Fruit fly (Drosophila melanogaster): ENCODE data around the gene CG13639.

CG13639 gene

dm6 chr3R:24829887-24830351, 30.2 kb downstream of the CG13639 start, which contains the start of the genes Kaz and CG43273 (continued):
- no peak for TF ChIP-seq CG11695 (GFP tag; IDR thresholded peaks at IDR 0.05)
- peak; percentile 56 for TF ChIP-seq Max (GFP tag; optimal IDR thresholded peaks at IDR 0.05)
- TF ChIP-seq Trl (optimal IDR thresholded peaks at IDR 0.05): no peak
- TF ChIP-seq Trl (GFP tag; optimal IDR thresholded peaks at IDR 0.05): no peak
- TF ChIP-seq CG10267 (tag; optimal IDR thresholded peaks at IDR 0.05): peak; percentile 68
- peak; percentile 36 for TF ChIP-seq Mad (GFP tag; optimal IDR thresholded peaks at IDR 0.05)
- no peak for TF ChIP-seq yki (optimal IDR thresholded peaks at IDR 0.05)
- peak; percentile 25; the same call in 1 of the 2 replicates for TF ChIP-seq esg (GFP tag; conservative IDR thresholded peaks at IDR 0.05)
- peak; percentile 40 for TF ChIP-seq dmrt11E (tag; optimal IDR thresholded peaks at IDR 0.05)
- TF ChIP-seq chif (GFP tag; optimal IDR thresholded peaks at IDR 0.05): peak in 1 of 2 experiments; percentile 11
- TF ChIP-seq TFAM (GFP tag; optimal IDR thresholded peaks at IDR 0.05): no peak
- TF ChIP-seq klu (GFP tag; IDR thresholded peaks at IDR 0.05): peak; percentile 30; the same call in 1 of the 2 replicates
- peak in 1 of 3 experiments; percentile 65 for TF ChIP-seq lola (GFP tag; optimal IDR thresholded peaks at IDR 0.05)
- peak; percentile 48 for TF ChIP-seq CG1602 (GFP tag; optimal IDR thresholded peaks at IDR 0.05)
- TF ChIP-seq CG12659 (GFP tag; optimal IDR thresholded peaks at IDR 0.05): peak; percentile 68
- no peak for TF ChIP-seq CG6791 (GFP tag; IDR thresholded peaks at IDR 0.05; ENCODE audit: partially characterized antibody)
- TF ChIP-seq CTCF (GFP tag; optimal IDR thresholded peaks at IDR 0.05): no peak
- TF ChIP-seq Hey (tag; optimal IDR thresholded peaks at IDR 0.05): no peak
- TF ChIP-seq CG10209 (GFP tag; optimal IDR thresholded peaks at IDR 0.05): peak; percentile 37
- TF ChIP-seq CG13624 (GFP tag; optimal IDR thresholded peaks at IDR 0.05): peak; percentile 13
- TF ChIP-seq mld (GFP tag; IDR thresholded peaks at IDR 0.05; ENCODE audit: partially characterized antibody): no peak
- peak; percentile 59 for TF ChIP-seq sob (GFP tag; IDR thresholded peaks at IDR 0.05)
- peak; percentile 30; the same call in 1 of the 2 replicates for TF ChIP-seq Scr (GFP tag; IDR thresholded peaks at IDR 0.05; ENCODE audit: partially characterized antibody)
- TF ChIP-seq ken (GFP tag; IDR thresholded peaks at IDR 0.05): peak; percentile 57; the same call in 2 of the 3 replicates
- no peak for TF ChIP-seq Lhr (GFP tag; optimal IDR thresholded peaks at IDR 0.05)
- peak; percentile 68 for TF ChIP-seq CG30020 (tag; optimal IDR thresholded peaks at IDR 0.05)
- peak; percentile 34; the same call in 1 of the 3 replicates for TF ChIP-seq zfh1 (GFP tag; IDR thresholded peaks at IDR 0.05)
- TF ChIP-seq Six4 (GFP tag; optimal IDR thresholded peaks at IDR 0.05): peak; percentile 40
- no peak for TF ChIP-seq Elba2 (GFP tag; optimal IDR thresholded peaks at IDR 0.05)
- TF ChIP-seq Sin3A (optimal IDR thresholded peaks at IDR 0.05): peak; percentile 43
- no peak for TF ChIP-seq Ets97D (GFP tag; optimal IDR thresholded peaks at IDR 0.05)
- TF ChIP-seq fd3F (GFP tag; optimal IDR thresholded peaks at IDR 0.05): peak; percentile 33
- TF ChIP-seq NfI (GFP tag; optimal IDR thresholded peaks at IDR 0.05): peak; percentile 74
- no peak for TF ChIP-seq bsh (GFP tag; optimal IDR thresholded peaks at IDR 0.05)
- TF ChIP-seq ind (GFP tag; optimal IDR thresholded peaks at IDR 0.05): peak; percentile 56
- peak; percentile 7 for TF ChIP-seq CG6254 (GFP tag; optimal IDR thresholded peaks at IDR 0.05)
- no peak for TF ChIP-seq Stat92E (GFP tag; optimal IDR thresholded peaks at IDR 0.05)
- TF ChIP-seq ac (GFP tag; optimal IDR thresholded peaks at IDR 0.05): no peak
- TF ChIP-seq CG7271 (tag; optimal IDR thresholded peaks at IDR 0.05): peak; percentile 2
- TF ChIP-seq row (GFP tag; IDR thresholded peaks at IDR 0.05): peak; percentile 94
- TF ChIP-seq fd96Cb (tag; optimal IDR thresholded peaks at IDR 0.05): peak; percentile 34
- peak; percentile 35 for TF ChIP-seq pzg (GFP tag; optimal IDR thresholded peaks at IDR 0.05)
- no peak for TF ChIP-seq dmrt99B (tag; optimal IDR thresholded peaks at IDR 0.05)
- peak in 1 of 2 experiments; percentile 14 for TF ChIP-seq insv (GFP tag; optimal IDR thresholded peaks at IDR 0.05)
- no peak for TF ChIP-seq her (GFP tag; optimal IDR thresholded peaks at IDR 0.05)
- TF ChIP-seq Dll (GFP tag; IDR thresholded peaks at IDR 0.05; ENCODE audit: partially characterized antibody): 0 out of 4 replicates have a peak, but pooled peaks have one; percentile 25
- peak; percentile 79 for TF ChIP-seq CoRest (tag; optimal IDR thresholded peaks at IDR 0.05)
- TF ChIP-seq knrl (GFP tag; IDR thresholded peaks at IDR 0.05; ENCODE audit: partially characterized antibody): no peak
- peak; percentile 32 for TF ChIP-seq lbe (GFP tag; optimal IDR thresholded peaks at IDR 0.05)
- no peak for TF ChIP-seq CG34224 (GFP tag; IDR thresholded peaks at IDR 0.05; ENCODE audit: partially characterized antibody)
